Fruit fly (Drosophila melanogaster) whole organism, wandering third instar larva: ENCODE data around the gene CG12024.

ENCODE experiments used
- Abd-B ChIP-seq: fragments of >200 bp; optimal IDR thresholded peaks from 2 replicates; lab custom pipeline; 2017; ENCODE audit warnings: missing biosample characterization, missing genetic modification characterization
- CG32264 ChIP-seq: fragments of 200-800 bp; sonication (Bioruptor generic); optimal IDR thresholded peaks from 2 replicates; lab custom pipeline; 2016; ENCODE audit warnings: missing biosample characterization, missing genetic modification characterization
- CG9705 ChIP-seq: fragments of 200-800 bp; sonication (Bioruptor generic); optimal IDR thresholded peaks from 2 replicates; lab custom pipeline; 2018; ENCODE audit warnings: missing biosample characterization, mild to moderate bottlenecking, missing genetic modification characterization
- Dfd ChIP-seq: fragments of >200 bp; optimal IDR thresholded peaks from 2 replicates; lab custom pipeline; 2017; ENCODE audit warnings: missing biosample characterization, missing genetic modification characterization
- Dif ChIP-seq: fragments of 200-275, 200-300 bp; sonication (Bioruptor generic); optimal IDR thresholded peaks from 2 replicates; lab custom pipeline; 2018; ENCODE audit warnings: missing biosample characterization, missing genetic modification characterization; ENCODE audit not compliant: partially characterized antibody
- GATAd ChIP-seq: sonication (Bioruptor generic); optimal IDR thresholded peaks from 2 replicates; lab custom pipeline; 2016; ENCODE audit warnings: missing biosample characterization, missing genetic modification characterization
- HLH106 ChIP-seq: fragments of 200-800 bp; optimal IDR thresholded peaks from 3 replicates; lab custom pipeline; 2019; ENCODE audit warnings: missing biosample characterization, mild to moderate bottlenecking, missing genetic modification characterization, moderate library complexity
- Hnf4 ChIP-seq: fragments of 200-800 bp; sonication (Bioruptor generic); optimal IDR thresholded peaks from 2 replicates; lab custom pipeline; 2016; ENCODE audit warnings: missing biosample characterization, mild to moderate bottlenecking, missing genetic modification characterization
- Jra ChIP-seq: sonication (Bioruptor generic); optimal IDR thresholded peaks from 2 replicates; lab custom pipeline; 2016; ENCODE audit warnings: missing biosample characterization, missing genetic modification characterization
- Mio ChIP-seq: sonication (Bioruptor generic); optimal IDR thresholded peaks from 2 replicates; lab custom pipeline; 2016; ENCODE audit warnings: missing biosample characterization, missing genetic modification characterization
- Myc ChIP-seq: fragments of >200 bp; optimal IDR thresholded peaks from 2 replicates; lab custom pipeline; 2017
- OdsH ChIP-seq: fragments of 200-800 bp; sonication (Bioruptor generic); optimal IDR thresholded peaks from 2 replicates; lab custom pipeline; 2016; ENCODE audit warnings: missing biosample characterization, mild to moderate bottlenecking, missing genetic modification characterization
- Rel ChIP-seq, 2 experiments: fragments of 200-800 bp; sonication (Bioruptor generic) in 1 of 2; optimal IDR thresholded peaks; 2 replicates in 1 of 2; 3 replicates in 1 of 2; lab custom pipeline; 2016 to 2019; ENCODE audit warnings: mild to moderate bottlenecking in 2 of 2, missing biosample characterization in 2 of 2, missing genetic modification characterization in 2 of 2, moderate library complexity in 1 of 2
- Sp1 ChIP-seq: fragments of 200-800 bp; sonication (Bioruptor generic); optimal IDR thresholded peaks from 3 replicates; lab custom pipeline; 2019; ENCODE audit warnings: missing biosample characterization, mild to moderate bottlenecking, missing genetic modification characterization, moderate library complexity
- Vsx2 ChIP-seq: fragments of 200-300, 225-300 bp; sonication (Bioruptor generic); optimal IDR thresholded peaks from 2 replicates; lab custom pipeline; 2018; ENCODE audit warnings: missing biosample characterization, missing genetic modification characterization; ENCODE audit not compliant: partially characterized antibody
- br ChIP-seq: fragments of 200-800 bp; sonication (Bioruptor generic); optimal IDR thresholded peaks from 2 replicates; lab custom pipeline; 2016; ENCODE audit warnings: missing biosample characterization, missing genetic modification characterization
- brk ChIP-seq: fragments of 200-800 bp; sonication (Bioruptor generic); optimal IDR thresholded peaks from 2 replicates; lab custom pipeline; 2016; ENCODE audit warnings: missing biosample characterization, mild to moderate bottlenecking, missing genetic modification characterization
- dmrt93B ChIP-seq: fragments of 200-800 bp; sonication (Bioruptor generic); optimal IDR thresholded peaks from 2 replicates; lab custom pipeline; 2018; ENCODE audit warnings: missing biosample characterization, mild to moderate bottlenecking, missing genetic modification characterization
- ey ChIP-seq: fragments of 200-800 bp; sonication (Bioruptor generic); optimal IDR thresholded peaks from 2 replicates; lab custom pipeline; 2016; ENCODE audit warnings: missing biosample characterization, missing genetic modification characterization
- foxo ChIP-seq, 2 experiments: fragments of 200-800 bp; sonication (Bioruptor generic); optimal IDR thresholded peaks; 2 replicates in 1 of 2; 3 replicates in 1 of 2; lab custom pipeline; 2016 to 2017; ENCODE audit warnings: missing biosample characterization in 2 of 2, missing genetic modification characterization in 2 of 2
- fru ChIP-seq: fragments of 200-800 bp; sonication (Bioruptor generic); optimal IDR thresholded peaks from 3 replicates; lab custom pipeline; 2016; ENCODE audit warnings: missing biosample characterization, mild to moderate bottlenecking, missing genetic modification characterization
- h ChIP-seq: fragments of 200-800 bp; sonication (Bioruptor generic); optimal IDR thresholded peaks from 3 replicates; lab custom pipeline; 2016; ENCODE audit warnings: missing biosample characterization, mild to moderate bottlenecking, missing genetic modification characterization
- jim ChIP-seq: fragments of 175-275, 200-325 bp; sonication (Bioruptor generic); optimal IDR thresholded peaks from 2 replicates; lab custom pipeline; 2016; ENCODE audit warnings: missing biosample characterization, mild to moderate bottlenecking, missing genetic modification characterization
- lola ChIP-seq: fragments of >200 bp; optimal IDR thresholded peaks from 2 replicates; lab custom pipeline; 2017; ENCODE audit warnings: missing biosample characterization, missing genetic modification characterization
- pan ChIP-seq: fragments of >200 bp; optimal IDR thresholded peaks from 2 replicates; lab custom pipeline; 2017
- psq ChIP-seq: fragments of 200-800 bp; sonication (Bioruptor generic); optimal IDR thresholded peaks from 3 replicates; lab custom pipeline; 2017; ENCODE audit warnings: missing biosample characterization, mild to moderate bottlenecking, missing genetic modification characterization, moderate library complexity
- rgr ChIP-seq: fragments of 200-800 bp; sonication (Bioruptor generic); optimal IDR thresholded peaks from 3 replicates; lab custom pipeline; 2016; ENCODE audit warnings: missing biosample characterization, mild to moderate bottlenecking, missing genetic modification characterization
- sv ChIP-seq: fragments of 200-800 bp; sonication (Bioruptor generic); optimal IDR thresholded peaks from 3 replicates; lab custom pipeline; 2016; ENCODE audit warnings: missing biosample characterization, missing genetic modification characterization
- usp ChIP-seq: fragments of >200 bp; optimal IDR thresholded peaks from 2 replicates; lab custom pipeline; 2017; ENCODE audit warnings: missing biosample characterization, missing genetic modification characterization
- woc ChIP-seq: sonication (Bioruptor generic); optimal IDR thresholded peaks from 2 replicates; lab custom pipeline; 2016; ENCODE audit warnings: missing biosample characterization, mild to moderate bottlenecking, missing genetic modification characterization

Gene CG12024

dm6 chr3L:1822365-1822764, 34.6 kb upstream of the CG12024 start:
- TF ChIP-seq brk (GFP tag; lab: Kevin White, UChicago), result no peak
- no peak for TF ChIP-seq CG9705
- no peak for TF ChIP-seq foxo (GFP tag; optimal IDR thresholded peaks at IDR 0.05; lab: Kevin White, UChicago)
- TF ChIP-seq Myc, result no peak
- no peak for TF ChIP-seq jim (GFP tag; lab: Kevin White, UChicago)
- TF ChIP-seq Hnf4 (GFP tag; lab: Kevin White, UChicago), result no peak
- no peak for TF ChIP-seq h (GFP tag; lab: Kevin White, UChicago)
- no peak for TF ChIP-seq pan (lab: Kevin White, UChicago)
- no peak for TF ChIP-seq sv (GFP tag; lab: Kevin White, UChicago)
- TF ChIP-seq Mio (GFP tag; lab: Kevin White, UChicago), result no peak

dm6 chr3L:1827809-1828371, 29.1 kb upstream of the CG12024 start:
- no peak for TF ChIP-seq HLH106 (tag; lab: Kevin White, UChicago)
- peak; percentile 6 for TF ChIP-seq Rel (GFP tag; optimal IDR thresholded peaks at IDR 0.05; lab: Kevin White, UChicago)
- TF ChIP-seq Rel (tag; optimal IDR thresholded peaks at IDR 0.05; lab: Kevin White, UChicago), result no peak
- no peak for TF ChIP-seq Dfd
- no peak for TF ChIP-seq fru

dm6 chr3L:1829539-1829938, 27.4 kb upstream of the CG12024 start:
- no peak for TF ChIP-seq Dif (GFP tag; lab: Kevin White, UChicago)
- peak in 1 of 2 experiments; percentile 69 for TF ChIP-seq foxo (GFP tag; optimal IDR thresholded peaks at IDR 0.05; lab: Kevin White, UChicago)
- peak; percentile 23 for TF ChIP-seq woc
- peak; percentile 51 for TF ChIP-seq Sp1
- peak; percentile 53 for TF ChIP-seq rgr
- no peak for TF ChIP-seq sv (GFP tag; lab: Kevin White, UChicago)
- TF ChIP-seq h (GFP tag; lab: Kevin White, UChicago), result peak; percentile 59
- no peak for TF ChIP-seq Rel (GFP tag; optimal IDR thresholded peaks at IDR 0.05; lab: Kevin White, UChicago)
- TF ChIP-seq Rel (tag; optimal IDR thresholded peaks at IDR 0.05; lab: Kevin White, UChicago), result no peak
- no peak for TF ChIP-seq brk (GFP tag; lab: Kevin White, UChicago)
- peak; percentile 55 for TF ChIP-seq ey (GFP tag; lab: Kevin White, UChicago)
- no peak for TF ChIP-seq Myc
- no peak for TF ChIP-seq Jra (GFP tag; lab: Kevin White, UChicago)
- peak; percentile 62 for TF ChIP-seq HLH106 (tag; lab: Kevin White, UChicago)
- TF ChIP-seq Abd-B (GFP tag; lab: Kevin White, UChicago), result no peak
- peak; percentile 57 for TF ChIP-seq OdsH (GFP tag; lab: Kevin White, UChicago)
- no peak for TF ChIP-seq usp
- no peak for TF ChIP-seq dmrt93B
- TF ChIP-seq fru, result peak; percentile 69
- TF ChIP-seq Hnf4 (GFP tag; lab: Kevin White, UChicago), result peak; percentile 40
- TF ChIP-seq Mio (GFP tag; lab: Kevin White, UChicago), result no peak
- peak; percentile 41 for TF ChIP-seq br (GFP tag; lab: Kevin White, UChicago)

dm6 chr3L:1831753-1832268, 25.2 kb upstream of the CG12024 start, which contains the start of gene Cpr62Ba:
Cpr62Ba (minus strand) TSS chr3L:1831783.
- no peak for TF ChIP-seq GATAd (GFP tag; lab: Kevin White, UChicago)
- TF ChIP-seq Myc, result peak; percentile 63
- TF ChIP-seq Hnf4 (GFP tag; lab: Kevin White, UChicago), result no peak
- TF ChIP-seq h (GFP tag; lab: Kevin White, UChicago), result no peak
- no peak for TF ChIP-seq fru

- TF ChIP-seq jim (GFP tag; lab: Kevin White, UChicago) (no peak), psq (GFP tag; lab: Kevin White, UChicago) (no peak), lola (GFP tag; lab: Kevin White, UChicago) (no peak), HLH106 (tag; lab: Kevin White, UChicago) (no peak), br (GFP tag; lab: Kevin White, UChicago) (no peak), CG32264 (GFP tag; lab: Kevin White, UChicago) (no peak), sv (GFP tag; lab: Kevin White, UChicago) (no peak), foxo (GFP tag; optimal IDR thresholded peaks at IDR 0.05; lab: Kevin White, UChicago) (no peak), ey (GFP tag; lab: Kevin White, UChicago) (no peak), Vsx2 (GFP tag; lab: Kevin White, UChicago) (no peak)
- TF ChIP-seq, all 38 proteins: peak for 0
Observed at dm6 chr3L:1835064-1835463, 21.9 kb upstream of the CG12024 start, which contains the start of gene Cpr62Bb. Cpr62Bb (minus strand) TSS chr3L:1835164.
